Fruit fly (Drosophila melanogaster) whole organism, pupa: ENCODE results near the gene CG4789.

ENCODE experiments used
- CG10348 ChIP-seq: fragments of 200-800 bp; sonication (Bioruptor generic); IDR thresholded peaks from 2 replicates; pipeline ENCODE4 v1.3.6; 2022; ENCODE audit warnings: missing biosample characterization, missing genetic modification characterization
- CG12605 ChIP-seq: fragments of 200-800 bp; sonication (Bioruptor generic); IDR thresholded peaks from 2 replicates; pipeline ENCODE4 v1.3.6; 2022; ENCODE audit warnings: missing biosample characterization, missing genetic modification characterization
- CG13204 ChIP-seq: fragments of 200-800 bp; sonication (Bioruptor generic); optimal IDR thresholded peaks from 2 replicates; lab custom pipeline; 2018; ENCODE audit warnings: missing biosample characterization, mild to moderate bottlenecking, missing genetic modification characterization, moderate library complexity
- CG14655 ChIP-seq: fragments of 200-800 bp; sonication (Bioruptor generic); optimal IDR thresholded peaks from 3 replicates; lab custom pipeline; 2017; ENCODE audit warnings: mild to moderate bottlenecking, missing biosample characterization, missing genetic modification reagents, missing genetic modification characterization
- CG15710 ChIP-seq: fragments of 200-800 bp; sonication (Bioruptor generic); optimal IDR thresholded peaks from 2 replicates; lab custom pipeline; 2018; ENCODE audit warnings: missing biosample characterization, mild to moderate bottlenecking, missing genetic modification characterization, moderate library complexity
- CG17806 ChIP-seq: fragments of 200-800 bp; sonication (Bioruptor generic); optimal IDR thresholded peaks from 2 replicates; lab custom pipeline; 2018; ENCODE audit warnings: missing biosample characterization, mild to moderate bottlenecking, missing genetic modification characterization, moderate library complexity
- CG32121 ChIP-seq: fragments of 200-800 bp; sonication (Bioruptor generic); IDR thresholded peaks from 2 replicates; pipeline ENCODE4 v1.3.6; 2022; ENCODE audit warnings: missing biosample characterization, missing genetic modification characterization
- CG34367 ChIP-seq: fragments of 200-800 bp; sonication (Bioruptor generic); optimal IDR thresholded peaks from 2 replicates; lab custom pipeline; 2018; ENCODE audit warnings: missing biosample characterization, mild to moderate bottlenecking, missing genetic modification characterization
- CG4496 ChIP-seq: fragments of 200-800 bp; sonication (Bioruptor generic); IDR thresholded peaks from 3 replicates; pipeline ENCODE4 v1.3.6; 2022; ENCODE audit warnings: missing biosample characterization, missing genetic modification characterization
- CG8159 ChIP-seq: fragments of 200-800 bp; sonication (Bioruptor generic); optimal IDR thresholded peaks from 3 replicates; lab custom pipeline; 2018; ENCODE audit warnings: missing biosample characterization, mild to moderate bottlenecking, missing genetic modification characterization, moderate library complexity
- CG8301 ChIP-seq: fragments of 200-800 bp; sonication (Bioruptor generic); optimal IDR thresholded peaks from 2 replicates; lab custom pipeline; 2018; ENCODE audit warnings: missing biosample characterization, mild to moderate bottlenecking, missing genetic modification characterization
- CG9948 ChIP-seq: fragments of 200-800 bp; sonication (Bioruptor generic); optimal IDR thresholded peaks from 2 replicates; lab custom pipeline; 2018; ENCODE audit warnings: missing biosample characterization, mild to moderate bottlenecking, missing genetic modification characterization, moderate library complexity
- D1 ChIP-seq: fragments of 200-800 bp; sonication (Bioruptor generic); optimal IDR thresholded peaks from 2 replicates; lab custom pipeline; 2018; ENCODE audit warnings: missing biosample characterization, mild to moderate bottlenecking, missing genetic modification characterization, moderate library complexity
- EcR ChIP-seq: fragments of 200-800 bp; sonication (Bioruptor generic); optimal IDR thresholded peaks from 3 replicates; lab custom pipeline; 2019; ENCODE audit warnings: missing biosample characterization, missing genetic modification characterization, mild to moderate bottlenecking, moderate library complexity, missing genetic modification reagents
- Ets98B ChIP-seq: fragments of 200-800 bp; sonication (Bioruptor generic); IDR thresholded peaks from 2 replicates; pipeline ENCODE4 v1.3.6; 2022; ENCODE audit warnings: missing biosample characterization, missing genetic modification characterization
- Pif1A ChIP-seq: fragments of 200-800 bp; sonication (Bioruptor generic); optimal IDR thresholded peaks from 3 replicates; lab custom pipeline; 2016; ENCODE audit warnings: missing biosample characterization, missing genetic modification characterization
- Pif1B ChIP-seq: fragments of 200-800 bp; sonication (Bioruptor generic); optimal IDR thresholded peaks from 3 replicates; lab custom pipeline; 2016; ENCODE audit warnings: missing biosample characterization, missing genetic modification characterization
- Snoo ChIP-seq: fragments of 200-800 bp; sonication (Bioruptor generic); optimal IDR thresholded peaks from 3 replicates; lab custom pipeline; 2017; ENCODE audit warnings: missing biosample characterization, mild to moderate bottlenecking, missing genetic modification characterization, inconsistent platforms
- fd96Ca ChIP-seq: fragments of 200-800 bp; sonication (Bioruptor generic); IDR thresholded peaks from 3 replicates; pipeline ENCODE4 v1.3.6; 2022; ENCODE audit warnings: missing biosample characterization, missing genetic modification characterization
- gl ChIP-seq: fragments of 200-800 bp; sonication (Bioruptor generic); optimal IDR thresholded peaks from 2 replicates; lab custom pipeline; 2018; ENCODE audit warnings: missing biosample characterization, mild to moderate bottlenecking, missing genetic modification characterization
- rn ChIP-seq: fragments of 200-800 bp; sonication (Bioruptor generic); IDR thresholded peaks from 2 replicates; pipeline ENCODE4 v1.3.6; 2022; ENCODE audit warnings: missing biosample characterization, missing genetic modification characterization

Gene CG4789

DNA sequence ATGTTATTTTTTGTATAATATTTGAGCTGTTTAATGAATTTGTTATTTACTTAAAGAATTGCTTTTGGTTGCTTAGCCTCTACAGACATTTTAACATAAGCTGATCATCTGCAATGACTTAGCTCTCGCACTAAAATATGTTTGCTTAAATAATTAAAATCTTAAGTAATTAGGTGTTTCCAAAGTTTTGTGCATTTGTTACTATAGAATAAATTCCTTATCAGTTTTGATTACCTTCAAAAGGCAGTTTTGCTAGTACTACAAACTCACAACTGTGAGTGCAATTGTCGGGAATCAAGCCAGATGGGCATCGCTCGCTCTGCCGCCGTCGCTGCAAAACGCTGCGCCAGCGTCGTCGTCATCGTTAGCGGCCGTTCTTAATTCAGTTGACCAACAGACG is 15.8 kb downstream of the CG4789 start:
- TF ChIP-seq CG8159 (tag; lab: Kevin White, UChicago) (no peak), gl (tag; lab: Kevin White, UChicago) (no peak), CG14655 (GFP tag; lab: Kevin White, UChicago) (no peak), CG15710 (no peak), CG10348 (GFP tag; lab: Robert Waterston, UW) (no peak), EcR (GFP tag; lab: Kevin White, UChicago) (no peak), CG4496 (GFP tag; lab: Robert Waterston, UW) (no peak), CG34367 (tag; lab: Kevin White, UChicago) (no peak), CG17806 (tag; lab: Kevin White, UChicago) (no peak)
- TF ChIP-seq, all 21 proteins: peak for 0

DNA sequence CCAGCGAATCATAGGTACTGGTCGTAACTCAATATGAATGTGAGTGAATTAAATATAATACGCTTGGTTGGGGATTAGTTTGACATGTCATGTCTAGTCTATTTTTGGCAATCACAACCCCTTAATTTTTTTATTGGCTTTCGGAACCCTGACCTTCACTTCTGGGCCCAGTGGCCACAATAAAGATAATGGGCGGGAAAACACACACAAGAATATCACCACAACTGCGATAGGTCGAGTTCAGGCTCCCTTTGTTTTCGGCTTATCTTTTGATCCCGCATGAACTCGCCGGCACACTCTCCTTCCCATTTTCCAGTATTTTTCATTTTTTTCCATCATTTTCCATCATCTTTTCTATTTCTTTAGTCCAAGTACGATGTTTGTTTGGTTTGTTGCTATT is 17.5 kb downstream of the CG4789 start:
- no peak for TF ChIP-seq EcR (GFP tag; lab: Kevin White, UChicago)
- TF ChIP-seq CG13204 (GFP tag; lab: Kevin White, UChicago), result no peak
- TF ChIP-seq CG8301 (tag; lab: Kevin White, UChicago), result no peak
- no peak for TF ChIP-seq CG32121
- TF ChIP-seq Ets98B (GFP tag; lab: Robert Waterston, UW), result no peak
- TF ChIP-seq gl (tag; lab: Kevin White, UChicago), result no peak
- TF ChIP-seq CG15710, result no peak
- no peak for TF ChIP-seq CG12605
- TF ChIP-seq CG10348 (GFP tag; lab: Robert Waterston, UW), result no peak
- no peak for TF ChIP-seq CG9948
- TF ChIP-seq Pif1B, result no peak
- no peak for TF ChIP-seq CG14655 (GFP tag; lab: Kevin White, UChicago)
- no peak for TF ChIP-seq CG17806 (tag; lab: Kevin White, UChicago)
- TF ChIP-seq rn, result no peak
- no peak for TF ChIP-seq CG8159 (tag; lab: Kevin White, UChicago)
- no peak for TF ChIP-seq CG4496 (GFP tag; lab: Robert Waterston, UW)
- no peak for TF ChIP-seq Snoo

DNA sequence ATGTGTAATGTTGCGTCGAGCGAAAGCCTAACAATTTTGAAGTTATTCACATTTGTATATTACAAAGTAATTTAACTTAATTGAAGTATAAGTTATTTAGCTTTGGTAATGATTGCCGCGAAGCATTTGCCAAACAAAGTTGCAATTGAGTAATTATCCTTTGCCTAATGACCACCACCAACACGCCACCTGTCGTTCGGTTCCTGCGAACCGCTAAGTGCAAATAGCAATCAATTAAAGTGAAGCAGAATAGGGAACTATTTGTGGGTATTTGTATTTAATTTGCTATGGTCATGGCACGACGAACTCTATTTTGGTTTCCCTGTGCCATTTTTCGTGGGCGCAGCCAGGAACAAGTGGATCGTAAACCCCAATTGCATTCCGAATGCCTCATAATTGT is 19.9 kb downstream of the CG4789 start:
- TF ChIP-seq CG8159 (tag; lab: Kevin White, UChicago) (no peak), EcR (GFP tag; lab: Kevin White, UChicago) (no peak), CG8301 (tag; lab: Kevin White, UChicago) (no peak), CG9948 (no peak), rn (no peak), CG12605 (no peak), CG14655 (GFP tag; lab: Kevin White, UChicago) (no peak), CG13204 (GFP tag; lab: Kevin White, UChicago) (no peak), CG32121 (no peak), gl (tag; lab: Kevin White, UChicago) (no peak), CG34367 (tag; lab: Kevin White, UChicago) (no peak), Ets98B (GFP tag; lab: Robert Waterston, UW) (no peak), CG4496 (GFP tag; lab: Robert Waterston, UW) (no peak), CG10348 (GFP tag; lab: Robert Waterston, UW) (no peak), Pif1B (no peak), CG15710 (no peak)

DNA sequence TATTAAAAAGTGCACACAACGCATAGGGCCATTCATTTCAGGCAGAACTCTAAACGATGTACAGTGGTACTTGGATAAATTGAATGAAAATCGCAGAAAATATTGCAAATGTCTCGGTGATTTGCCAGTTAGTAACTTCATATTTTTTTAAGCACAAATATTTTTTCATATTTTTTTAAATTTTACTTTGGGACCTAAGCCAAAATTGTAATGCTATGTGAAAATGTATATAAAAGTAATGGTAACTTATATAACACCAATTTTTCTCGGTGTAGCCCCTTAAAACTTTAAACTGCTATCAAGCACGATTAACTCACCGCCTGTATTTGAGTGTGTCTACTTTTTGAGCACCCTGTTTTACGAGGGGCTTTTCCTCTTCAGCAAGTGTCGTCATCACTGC is 20.5 kb downstream of the CG4789 start:
- no peak for TF ChIP-seq CG8159 (tag; lab: Kevin White, UChicago)
- TF ChIP-seq Pif1A (GFP tag; lab: Kevin White, UChicago), result peak; percentile 31
- TF ChIP-seq CG32121, result peak; percentile 66
- TF ChIP-seq Ets98B (GFP tag; lab: Robert Waterston, UW), result no peak; the same call in 1 of the 2 replicates
- no peak for TF ChIP-seq CG34367 (tag; lab: Kevin White, UChicago)
- TF ChIP-seq CG13204 (GFP tag; lab: Kevin White, UChicago), result no peak
- TF ChIP-seq CG10348 (GFP tag; lab: Robert Waterston, UW), result no peak
- TF ChIP-seq CG12605, result no peak
- TF ChIP-seq D1 (tag; lab: Kevin White, UChicago), result no peak
- no peak for TF ChIP-seq CG9948
- no peak for TF ChIP-seq rn
- TF ChIP-seq fd96Ca, result 0 out of 3 replicates have a peak, but pooled peaks have one; percentile 14
- TF ChIP-seq gl (tag; lab: Kevin White, UChicago), result no peak
- TF ChIP-seq EcR (GFP tag; lab: Kevin White, UChicago), result no peak
- TF ChIP-seq Pif1B, result no peak
- TF ChIP-seq CG4496 (GFP tag; lab: Robert Waterston, UW), result peak; percentile 61; the same call in 2 of the 3 replicates
- TF ChIP-seq CG14655 (GFP tag; lab: Kevin White, UChicago), result peak; percentile 36
- TF ChIP-seq CG17806 (tag; lab: Kevin White, UChicago), result peak; percentile 4
- peak; percentile 29 for TF ChIP-seq CG8301 (tag; lab: Kevin White, UChicago)
- no peak for TF ChIP-seq CG15710
- no peak for TF ChIP-seq Snoo
- TF ChIP-seq, all 21 proteins: peak for 7

DNA sequence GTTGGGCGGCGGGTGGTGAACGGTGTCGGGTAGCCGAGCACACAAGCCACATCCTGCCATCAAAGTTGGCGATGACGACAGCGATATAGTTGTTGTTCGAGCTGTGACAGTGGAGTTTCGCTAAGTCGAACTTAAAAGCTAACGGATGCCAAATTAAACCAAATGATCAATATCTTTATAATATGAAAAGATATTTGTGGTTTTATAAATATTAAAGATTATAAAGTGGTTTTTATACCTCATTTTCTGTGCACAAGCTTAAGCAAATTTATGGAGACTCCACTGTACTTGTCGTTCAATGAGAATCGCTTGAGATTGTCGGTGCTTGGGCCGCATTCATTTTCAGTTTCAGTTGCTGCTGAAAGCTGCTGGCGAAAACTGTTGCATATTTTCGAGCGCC is 21.4 kb downstream of the CG4789 start:
- peak; percentile 55 for TF ChIP-seq Snoo
- TF ChIP-seq CG8159 (tag; lab: Kevin White, UChicago), result peak; percentile 74
- peak; percentile 88 for TF ChIP-seq Ets98B (GFP tag; lab: Robert Waterston, UW)
- peak; percentile 67 for TF ChIP-seq CG10348 (GFP tag; lab: Robert Waterston, UW)
- peak; percentile 75 for TF ChIP-seq CG17806 (tag; lab: Kevin White, UChicago)
- TF ChIP-seq CG8301 (tag; lab: Kevin White, UChicago), result peak; percentile 73
- peak; percentile 66 for TF ChIP-seq Pif1B
- peak; percentile 89 for TF ChIP-seq CG32121
- peak; percentile 68 for TF ChIP-seq Pif1A (GFP tag; lab: Kevin White, UChicago)
- TF ChIP-seq gl (tag; lab: Kevin White, UChicago), result peak; percentile 15
- TF ChIP-seq EcR (GFP tag; lab: Kevin White, UChicago), result no peak
- peak; percentile 83 for TF ChIP-seq CG15710
- peak; percentile 68 for TF ChIP-seq CG34367 (tag; lab: Kevin White, UChicago)
- TF ChIP-seq CG13204 (GFP tag; lab: Kevin White, UChicago), result peak; percentile 24
- peak; percentile 77 for TF ChIP-seq CG9948
- TF ChIP-seq D1 (tag; lab: Kevin White, UChicago), result peak; percentile 21
- peak; percentile 70 for TF ChIP-seq CG14655 (GFP tag; lab: Kevin White, UChicago)
- peak; percentile 84 for TF ChIP-seq fd96Ca
- TF ChIP-seq rn, result peak; percentile 71
- TF ChIP-seq CG12605, result peak; percentile 87
- TF ChIP-seq CG4496 (GFP tag; lab: Robert Waterston, UW), result peak; percentile 90
